Worm (Caenorhabditis elegans) whole organism, L3 larva: ENCODE measurements around the gene nhr-186.

ENCODE experiments used
- R02D3.7 ChIP-seq: fragments of 150-350 bp; optimal IDR thresholded peaks from 2 replicates; lab custom pipeline; 2014; ENCODE audit warnings: missing biosample characterization, missing genetic modification characterization
- ZK546.5 ChIP-seq: sonication (generic microtip); optimal IDR thresholded peaks from 2 replicates; lab custom pipeline; 2017; ENCODE audit warnings: missing biosample characterization, missing genetic modification characterization
- aly-2 ChIP-seq: fragments of 150-350 bp; optimal IDR thresholded peaks from 2 replicates; lab custom pipeline; 2014; ENCODE audit warnings: missing biosample characterization, missing genetic modification characterization
- ceh-16 ChIP-seq: sonication (generic microtip); optimal IDR thresholded peaks from 2 replicates; lab custom pipeline; 2017; ENCODE audit warnings: missing biosample characterization, missing genetic modification characterization
- ceh-28 ChIP-seq: fragments of 150-350 bp; optimal IDR thresholded peaks from 2 replicates; lab custom pipeline; 2014; ENCODE audit warnings: missing biosample characterization, missing genetic modification reagents, missing genetic modification characterization
- egl-27 ChIP-seq: sonication (generic microtip); optimal IDR thresholded peaks from 4 replicates; lab custom pipeline; 2017; ENCODE audit warnings: missing biosample characterization, missing genetic modification reagents, missing genetic modification characterization
- egl-5 ChIP-seq: fragments of 150-350 bp; optimal IDR thresholded peaks from 2 replicates; lab custom pipeline; 2017; ENCODE audit warnings: missing biosample characterization, missing genetic modification reagents, missing genetic modification characterization, inconsistent platforms
- elt-2 ChIP-seq: sonication (generic microtip); optimal IDR thresholded peaks from 2 replicates; lab custom pipeline; 2016; ENCODE audit warnings: missing genetic modification reagents, mild to moderate bottlenecking, missing genetic modification characterization, missing compliant biosample characterization
- fkh-2 ChIP-seq: fragments of 150-350 bp; optimal IDR thresholded peaks from 2 replicates; lab custom pipeline; 2014; ENCODE audit warnings: missing biosample characterization, missing genetic modification reagents, missing genetic modification characterization
- hmg-11 ChIP-seq: sonication (generic microtip); optimal IDR thresholded peaks from 2 replicates; lab custom pipeline; 2016; ENCODE audit warnings: missing genetic modification characterization, missing compliant biosample characterization
- jun-1 ChIP-seq: fragments of 150-350 bp; optimal IDR thresholded peaks from 2 replicates; lab custom pipeline; 2014; ENCODE audit warnings: missing biosample characterization, missing genetic modification reagents, missing genetic modification characterization
- lin-39 ChIP-seq: fragments of 150-350 bp; optimal IDR thresholded peaks from 2 replicates; lab custom pipeline; 2018; ENCODE audit warnings: missing biosample characterization, missing genetic modification reagents, missing genetic modification characterization
- mml-1 ChIP-seq: fragments of 150-350 bp; sonication (generic microtip); optimal IDR thresholded peaks from 3 replicates; lab custom pipeline; 2014; ENCODE audit warnings: missing biosample characterization, missing genetic modification characterization
- nfya-1 ChIP-seq: sonication (generic microtip); optimal IDR thresholded peaks from 2 replicates; lab custom pipeline; 2017; ENCODE audit warnings: missing genetic modification characterization, mild to moderate bottlenecking, missing compliant biosample characterization, antibody characterized with exemption, moderate library complexity; ENCODE audit not compliant: insufficient read depth
- nhr-11 ChIP-seq: fragments of 150-350 bp; optimal IDR thresholded peaks from 2 replicates; lab custom pipeline; 2014; ENCODE audit warnings: missing biosample characterization, missing genetic modification characterization
- nhr-23 ChIP-seq: fragments of 150-350 bp; optimal IDR thresholded peaks from 2 replicates; lab custom pipeline; 2014; ENCODE audit warnings: missing biosample characterization, missing genetic modification reagents, missing genetic modification characterization
- nhr-237 ChIP-seq: fragments of 150-350 bp; optimal IDR thresholded peaks from 2 replicates; lab custom pipeline; 2014; ENCODE audit warnings: missing biosample characterization, missing genetic modification characterization
- nhr-28 ChIP-seq: fragments of 150-350 bp; optimal IDR thresholded peaks from 2 replicates; lab custom pipeline; 2014; ENCODE audit warnings: missing biosample characterization, missing genetic modification characterization
- nhr-43 ChIP-seq: sonication (generic microtip); optimal IDR thresholded peaks from 2 replicates; lab custom pipeline; 2016; ENCODE audit warnings: mild to moderate bottlenecking, missing genetic modification characterization, missing compliant biosample characterization; ENCODE audit not compliant: poor library complexity, severe bottlenecking
- nhr-67 ChIP-seq: fragments of 150-350 bp; optimal IDR thresholded peaks from 2 replicates; lab custom pipeline; 2014; ENCODE audit warnings: missing biosample characterization, missing genetic modification characterization
- nhr-76 ChIP-seq: fragments of 150-350 bp; sonication (generic microtip); optimal IDR thresholded peaks from 5 replicates; lab custom pipeline; 2014; ENCODE audit warnings: missing biosample characterization, missing genetic modification characterization
- nhr-77 ChIP-seq: fragments of 150-350 bp; optimal IDR thresholded peaks from 2 replicates; lab custom pipeline; 2014; ENCODE audit warnings: missing biosample characterization, missing genetic modification characterization
- pha-4 ChIP-seq: fragments of 150-350 bp; optimal IDR thresholded peaks from 2 replicates; lab custom pipeline; 2014; ENCODE audit warnings: missing biosample characterization, missing genetic modification reagents, missing genetic modification characterization
- pqm-1 ChIP-seq: fragments of 150-350 bp; optimal IDR thresholded peaks from 2 replicates; lab custom pipeline; 2017; ENCODE audit warnings: missing biosample characterization, missing genetic modification characterization, inconsistent platforms
- sea-2 ChIP-seq: fragments of 150-350 bp; sonication (generic microtip); optimal IDR thresholded peaks from 4 replicates; lab custom pipeline; 2014; ENCODE audit warnings: missing biosample characterization, missing genetic modification reagents, missing genetic modification characterization
- skn-1 ChIP-seq: fragments of 150-350 bp; optimal IDR thresholded peaks from 2 replicates; lab custom pipeline; 2014; ENCODE audit warnings: missing biosample characterization, missing genetic modification characterization
- snpc-4 ChIP-seq: fragments of 150-350 bp; optimal IDR thresholded peaks from 2 replicates; lab custom pipeline; 2014; ENCODE audit warnings: missing biosample characterization, missing genetic modification characterization
- unc-62 ChIP-seq: fragments of 150-350 bp; sonication (generic microtip); optimal IDR thresholded peaks from 4 replicates; lab custom pipeline; 2014; ENCODE audit warnings: missing biosample characterization, missing genetic modification reagents, missing genetic modification characterization
- zag-1 ChIP-seq: fragments of 150-350 bp; optimal IDR thresholded peaks from 2 replicates; lab custom pipeline; 2014; ENCODE audit warnings: missing biosample characterization, missing genetic modification characterization

Gene nhr-186

DNA sequence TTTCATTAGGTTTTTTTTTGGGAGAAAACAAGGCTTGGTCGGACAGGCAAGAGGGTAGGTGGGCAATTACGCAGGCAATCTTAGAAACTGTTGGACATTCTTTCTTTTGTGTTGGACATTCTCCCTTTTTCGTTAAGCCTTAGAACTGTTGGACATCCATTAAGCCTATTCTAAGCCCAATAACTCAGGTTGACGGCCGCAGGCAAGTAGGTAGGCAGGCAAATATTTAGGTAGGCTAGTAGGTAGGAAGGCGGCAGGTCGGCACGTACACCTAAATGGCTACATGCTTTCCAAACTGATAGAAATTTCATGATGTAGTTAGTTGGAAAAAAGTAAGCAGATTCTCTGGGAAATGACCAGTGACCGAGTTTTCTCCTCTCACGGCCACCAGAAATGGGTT lies 22.6 kb downstream of the nhr-186 start:
- TF ChIP-seq nhr-43 (tag; lab: Kevin White, UChicago) (no peak), zag-1 (tag; lab: Kevin White, UChicago) (no peak), nhr-28 (tag; lab: Kevin White, UChicago) (no peak), snpc-4 (tag; lab: Kevin White, UChicago) (no peak)

- TF ChIP-seq aly-2 (no peak), pqm-1 (tag; lab: Kevin White, UChicago) (no peak)
Measured at ce11 chrV:3831616-3832015, 23.1 kb downstream of the nhr-186 start, which contains the start of gene H10D18.5. H10D18.5 (minus strand) TSS chrV:3831716.

DNA sequence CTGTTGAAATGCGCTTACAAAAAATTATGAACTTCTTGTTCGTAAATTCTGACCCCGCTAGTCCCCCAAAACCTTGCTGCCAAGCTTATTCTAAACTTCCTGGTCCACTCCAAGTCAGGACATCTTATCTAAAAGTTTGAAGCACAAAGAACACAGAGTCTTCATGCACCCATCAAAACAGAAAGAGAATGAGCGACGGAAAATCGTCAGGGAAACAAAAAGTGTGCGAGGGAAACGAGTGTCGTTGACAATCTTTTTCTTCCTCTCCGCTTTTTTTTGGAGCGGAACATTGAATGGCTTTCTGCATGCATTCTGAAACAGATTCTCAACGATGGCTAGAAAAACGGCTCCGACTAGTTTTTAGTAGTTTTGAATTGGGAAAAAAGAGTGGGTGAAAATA lies 29.6 kb downstream of the nhr-186 start:
- TF ChIP-seq aly-2 = no peak
- TF ChIP-seq lin-39 (tag; lab: Kevin White, UChicago) = peak; percentile 17

DNA sequence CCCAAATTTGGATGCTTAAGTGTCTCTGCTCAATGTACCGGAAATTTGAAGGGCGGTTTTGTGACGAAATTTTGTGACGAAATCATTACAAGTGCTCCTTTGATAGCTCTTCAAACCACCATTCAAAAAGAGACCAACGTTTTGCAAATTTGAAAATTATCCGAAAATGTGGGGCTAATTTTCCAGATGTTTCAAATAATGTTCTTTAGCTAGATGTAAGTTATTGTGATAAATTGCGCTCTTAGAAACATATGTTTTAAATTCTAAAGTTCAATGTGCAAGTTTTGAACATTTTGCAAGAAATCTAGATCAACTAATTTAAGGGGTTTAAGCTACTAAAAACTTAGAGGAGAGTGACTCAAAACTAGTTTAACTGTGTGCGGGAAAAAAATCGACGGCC lies 33.9 kb downstream of the nhr-186 start:
- TF ChIP-seq sea-2 (GFP tag; lab: Kevin White, UChicago) (no peak), zag-1 (tag; lab: Kevin White, UChicago) (no peak), unc-62 (no peak), pha-4 (tag; lab: Kevin White, UChicago) (no peak), egl-5 (tag; lab: Kevin White, UChicago) (no peak), mml-1 (tag; lab: Kevin White, UChicago) (no peak)

ce11 chrV:3814938-3815337 lies 39.8 kb downstream of the nhr-186 start, which contains the start of gene H10D18.1:
H10D18.1 (plus strand) TSS chrV:3815214.
- no peak for TF ChIP-seq mml-1 (tag; lab: Kevin White, UChicago)
- peak; percentile 33 for TF ChIP-seq nfya-1 (tag; lab: Kevin White, UChicago)
- no peak for TF ChIP-seq sea-2 (GFP tag; lab: Kevin White, UChicago)
- no peak for TF ChIP-seq pqm-1 (tag; lab: Kevin White, UChicago)

DNA sequence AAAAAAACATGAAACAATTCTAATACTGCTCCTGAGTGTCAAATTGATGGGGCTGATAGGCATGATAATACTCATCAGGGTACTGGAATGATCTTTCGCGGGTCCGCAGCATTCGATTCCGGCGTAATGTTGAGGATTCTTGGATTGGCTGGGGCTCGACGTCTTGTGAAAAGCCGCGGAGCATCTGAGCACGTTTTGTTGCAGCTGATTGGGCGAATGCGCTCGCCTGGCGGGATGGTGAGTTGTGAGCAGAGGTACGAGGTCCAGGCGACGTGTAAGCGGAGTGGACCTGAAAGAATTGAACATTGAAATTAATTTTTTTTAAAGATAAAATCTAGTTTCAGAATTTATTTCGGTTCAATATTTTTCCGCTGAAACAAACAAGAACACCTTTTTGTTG lies 40.7 kb downstream of the nhr-186 start:
- TF ChIP-seq lin-39 (tag; lab: Kevin White, UChicago) (no peak), nhr-11 (tag; lab: Kevin White, UChicago) (no peak), sea-2 (GFP tag; lab: Kevin White, UChicago) (no peak), egl-27 (tag; lab: Kevin White, UChicago) (no peak), jun-1 (no peak), ZK546.5 (tag; lab: Kevin White, UChicago) (no peak), nhr-76 (tag; lab: Kevin White, UChicago) (no peak), nhr-67 (tag; lab: Kevin White, UChicago) (no peak), nhr-77 (no peak), nhr-23 (tag; lab: Kevin White, UChicago) (no peak), nhr-237 (tag; lab: Kevin White, UChicago) (no peak), unc-62 (no peak), pqm-1 (tag; lab: Kevin White, UChicago) (no peak), R02D3.7 (tag; lab: Kevin White, UChicago) (no peak), skn-1 (no peak), elt-2 (tag; lab: Kevin White, UChicago) (no peak), aly-2 (no peak), nhr-43 (tag; lab: Kevin White, UChicago) (no peak), fkh-2 (tag; lab: Kevin White, UChicago) (no peak)

DNA sequence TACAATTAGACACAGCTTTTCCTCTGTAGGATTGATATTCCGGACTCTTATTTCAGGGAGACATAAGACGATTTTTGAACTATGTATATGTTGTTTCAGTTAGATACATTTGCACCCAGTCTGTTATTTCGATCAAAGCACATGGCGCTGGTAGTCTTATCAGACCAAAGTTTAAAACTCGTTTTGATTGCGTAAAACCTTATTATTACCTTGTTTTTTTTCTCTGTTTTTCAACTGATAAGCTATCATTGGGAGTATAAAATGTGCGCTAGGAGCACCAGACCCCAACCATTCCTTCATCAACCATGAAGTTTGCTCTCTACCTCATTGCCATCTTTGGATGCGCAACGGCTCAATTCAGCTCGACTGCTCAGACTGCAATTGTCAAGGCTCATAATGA lies 42.5 kb downstream of the nhr-186 start, which contains the start of gene scl-12:
Gene scl-12, plus strand, starts transcription at position 301 of the 400 bp plus-strand sequence.
- TF ChIP-seq pqm-1 (tag; lab: Kevin White, UChicago) (peak; percentile 47), pha-4 (tag; lab: Kevin White, UChicago) (no peak), egl-5 (tag; lab: Kevin White, UChicago) (no peak)

DNA sequence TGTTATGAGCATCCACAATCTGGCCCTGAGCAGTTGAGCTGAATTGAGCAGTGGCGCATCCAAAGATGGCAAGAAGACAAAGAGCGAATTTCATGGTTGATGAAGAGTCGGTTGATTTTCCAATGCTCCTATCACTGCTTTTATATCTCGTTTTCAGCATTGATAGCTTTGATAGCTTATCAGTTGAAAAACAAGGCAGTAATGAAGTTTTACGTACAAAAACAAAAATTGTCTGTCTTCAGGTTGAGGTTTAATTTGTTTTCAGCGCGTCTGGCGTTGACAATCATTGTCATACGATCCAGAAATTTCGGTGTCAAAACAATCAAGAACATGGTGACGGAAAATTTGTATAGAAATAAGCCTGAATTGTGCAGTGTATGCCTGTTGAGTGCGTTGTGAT lies 43.2 kb downstream of the nhr-186 start, which contains the start of gene scl-13:
Gene scl-13, minus strand, starts transcription at position 101 of the 400 bp plus-strand sequence.
- TF ChIP-seq ceh-28 (tag; lab: Kevin White, UChicago) (no peak), unc-62 (no peak), zag-1 (tag; lab: Kevin White, UChicago) (no peak), fkh-2 (tag; lab: Kevin White, UChicago) (no peak), elt-2 (tag; lab: Kevin White, UChicago) (no peak), sea-2 (GFP tag; lab: Kevin White, UChicago) (no peak), ZK546.5 (tag; lab: Kevin White, UChicago) (no peak), ceh-16 (tag; lab: Kevin White, UChicago) (no peak), hmg-11 (tag; lab: Kevin White, UChicago) (no peak)
